Worm (Caenorhabditis elegans): Measurements from ENCODE around the gene F26D2.3.

The F26D2.3 gene

ce11 chrV:16395739-16396138, 12.0 kb upstream of the F26D2.3 start, which contains the start of gene F13A7.12:
F13A7.12 (plus strand) TSS chrV:16396039.
- no peak for TF ChIP-seq dao-5 (tag; optimal IDR thresholded peaks at IDR 0.05)
- no peak for TF ChIP-seq him-1 (tag; optimal IDR thresholded peaks at IDR 0.05)
- TF ChIP-seq W03F9.2 (tag; optimal IDR thresholded peaks at IDR 0.05): no peak

DNA sequence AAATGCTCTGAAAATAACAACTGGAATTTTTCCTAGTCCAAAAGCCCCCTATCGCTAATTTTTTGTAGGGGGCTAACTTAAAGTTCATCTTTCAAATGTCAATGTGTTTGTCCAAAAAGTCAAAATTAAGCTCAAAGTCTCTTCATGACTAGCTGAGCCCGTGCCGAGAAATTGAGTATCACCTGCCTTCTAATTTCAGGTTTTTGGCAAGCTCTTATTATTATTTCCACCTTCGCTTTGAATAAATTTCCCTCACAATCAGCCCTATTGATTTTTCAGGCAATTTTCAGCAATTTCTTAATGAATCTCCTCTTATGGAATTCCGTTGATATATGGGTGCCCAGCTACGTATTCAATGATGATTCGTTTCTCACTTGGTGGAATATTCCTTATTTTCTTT, 8.4 kb upstream of the F26D2.3 start, which contains the start of gene sre-36:
TSS of gene sre-36 (plus strand) at position 301 of the 400 bp plus-strand sequence.
- TF ChIP-seq dao-5 (tag; optimal IDR thresholded peaks at IDR 0.05): no peak

ce11 chrV:16401519-16401918, 6.2 kb upstream of the F26D2.3 start, which contains the start of gene F13A7.14:
F13A7.14 (plus strand) TSS chrV:16401891.
- TF ChIP-seq him-1 (tag; optimal IDR thresholded peaks at IDR 0.05) (no peak), W03F9.2 (tag; optimal IDR thresholded peaks at IDR 0.05) (peak; percentile 72)

DNA sequence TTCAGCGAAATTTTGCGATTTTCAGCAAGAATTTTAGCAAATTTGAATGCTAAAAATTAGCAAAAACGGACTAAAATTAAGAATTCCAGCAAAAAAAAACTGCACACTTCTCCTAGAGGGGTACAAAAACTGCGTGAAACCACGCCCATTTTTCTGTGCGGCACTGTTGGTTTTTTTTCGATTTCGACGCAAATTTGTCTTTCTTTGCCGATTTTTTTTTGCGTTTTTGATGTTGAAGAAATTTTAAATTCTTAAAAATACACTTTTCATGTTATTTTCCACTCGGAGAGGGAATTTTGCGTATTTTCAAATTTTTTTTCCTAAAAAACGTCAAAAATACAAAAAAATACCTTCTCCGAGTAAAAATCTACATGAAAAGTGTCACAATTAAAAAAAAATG, 3.8 kb upstream of the F26D2.3 start, which contains the start of gene syp-1:
TSS of gene syp-1 (plus strand) at position 301 of the 400 bp plus-strand sequence.
- TF ChIP-seq W03F9.2 (tag; optimal IDR thresholded peaks at IDR 0.05) (no peak), him-1 (tag; optimal IDR thresholded peaks at IDR 0.05) (no peak), dao-5 (tag; optimal IDR thresholded peaks at IDR 0.05) (no peak)

- no peak for TF ChIP-seq him-1 (tag; optimal IDR thresholded peaks at IDR 0.05)
- no peak for TF ChIP-seq W03F9.2 (tag; optimal IDR thresholded peaks at IDR 0.05)
- TF ChIP-seq dao-5 (tag; optimal IDR thresholded peaks at IDR 0.05): no peak
Measured at ce11 chrV:16405366-16405765, 2.4 kb upstream of the F26D2.3 start.

- no peak for TF ChIP-seq W03F9.2 (tag; optimal IDR thresholded peaks at IDR 0.05)
- TF ChIP-seq him-1 (tag; optimal IDR thresholded peaks at IDR 0.05): no peak
- no peak for TF ChIP-seq dao-5 (tag; optimal IDR thresholded peaks at IDR 0.05)
Measured at ce11 chrV:16406357-16406756, 1.4 kb upstream of the F26D2.3 start.

ce11 chrV:16410521-16410920, 2.8 kb downstream of the F26D2.3 start, which contains the start of gene srh-145:
srh-145 (plus strand) TSS chrV:16410713.
- TF ChIP-seq W03F9.2 (tag; optimal IDR thresholded peaks at IDR 0.05): no peak

ce11 chrV:16417014-16417413, 9.3 kb downstream of the F26D2.3 start, which contains the start of gene str-55:
str-55 (minus strand) TSS chrV:16417114.
- TF ChIP-seq dao-5 (tag; optimal IDR thresholded peaks at IDR 0.05): no peak
- no peak for TF ChIP-seq him-1 (tag; optimal IDR thresholded peaks at IDR 0.05)
- TF ChIP-seq W03F9.2 (tag; optimal IDR thresholded peaks at IDR 0.05): no peak

DNA sequence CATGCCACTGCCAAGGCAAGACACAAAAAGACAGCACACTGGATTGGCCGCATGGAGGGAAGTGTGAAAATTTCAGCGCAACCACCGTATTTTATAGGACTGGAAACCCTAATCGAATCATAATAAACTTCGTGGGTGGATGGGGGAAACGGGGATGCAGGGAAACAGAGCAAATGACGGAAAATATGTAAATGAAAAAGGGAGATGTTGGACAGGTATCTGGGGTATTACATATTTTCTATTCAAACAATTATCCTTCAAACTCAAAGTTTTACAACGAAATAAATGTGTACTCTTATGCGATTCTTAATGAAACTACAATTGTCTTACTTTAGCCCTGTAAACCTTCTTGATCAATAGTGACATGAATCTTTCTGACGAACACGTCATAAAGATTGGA, 12.0 kb downstream of the F26D2.3 start, which contains the start of gene F26D2.16:
TSS of gene F26D2.16 (minus strand) at position 101 of the 400 bp plus-strand sequence.
- TF ChIP-seq W03F9.2 (tag; optimal IDR thresholded peaks at IDR 0.05) (no peak), dao-5 (tag; optimal IDR thresholded peaks at IDR 0.05) (no peak), him-1 (tag; optimal IDR thresholded peaks at IDR 0.05) (no peak)

DNA sequence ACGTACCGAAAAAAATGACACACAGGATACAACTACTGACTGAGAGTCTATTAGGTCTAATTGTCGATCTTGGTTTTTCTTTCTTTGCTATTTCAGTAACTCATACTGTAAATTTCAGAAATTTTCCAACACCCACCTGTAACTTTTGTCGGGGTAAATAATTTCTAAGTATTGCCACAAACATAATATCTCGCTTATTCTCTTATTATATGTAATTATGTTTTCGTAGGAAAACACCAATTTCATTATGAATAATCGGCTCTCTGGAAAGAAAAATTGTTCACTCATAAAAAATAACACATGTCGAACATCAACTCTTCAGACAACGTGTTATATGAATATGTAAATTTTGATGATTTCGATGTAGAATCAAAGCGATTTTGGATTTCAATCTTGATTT, 12.9 kb downstream of the F26D2.3 start, which contains the start of gene srw-48:
TSS of gene srw-48 (plus strand) at position 301 of the 400 bp plus-strand sequence.
- TF ChIP-seq W03F9.2 (tag; optimal IDR thresholded peaks at IDR 0.05): no peak
- no peak for TF ChIP-seq dao-5 (tag; optimal IDR thresholded peaks at IDR 0.05)
- TF ChIP-seq him-1 (tag; optimal IDR thresholded peaks at IDR 0.05): no peak

DNA sequence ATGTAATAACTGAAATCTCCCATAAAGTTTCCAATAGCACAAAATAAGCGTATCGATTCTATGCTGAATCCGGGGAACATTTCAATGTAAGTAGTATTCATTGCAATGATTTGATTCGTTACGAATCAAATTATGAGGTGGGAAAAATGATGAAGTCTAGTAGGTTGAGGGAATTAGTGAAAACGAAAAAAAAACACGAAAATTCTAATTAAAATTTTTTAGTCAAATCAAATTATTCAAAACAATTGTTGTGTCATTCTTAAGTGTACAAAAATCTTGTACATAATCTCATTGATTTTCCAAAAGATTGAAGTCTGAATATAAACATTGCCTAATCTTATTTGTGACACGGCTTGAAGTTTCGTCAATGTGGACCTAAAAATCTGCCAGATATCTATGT, 16.7 kb downstream of the F26D2.3 start, which contains the start of gene srw-29:
TSS of gene srw-29 (minus strand) at position 101 of the 400 bp plus-strand sequence.
- TF ChIP-seq W03F9.2 (tag; optimal IDR thresholded peaks at IDR 0.05) (no peak), him-1 (tag; optimal IDR thresholded peaks at IDR 0.05) (no peak), dao-5 (tag; optimal IDR thresholded peaks at IDR 0.05) (no peak)

ce11 chrV:16429503-16429902, 21.7 kb downstream of the F26D2.3 start, which contains the start of gene F26D2.10:
F26D2.10 (minus strand) TSS chrV:16429603.
- TF ChIP-seq him-1 (tag; optimal IDR thresholded peaks at IDR 0.05) (no peak), dao-5 (tag; optimal IDR thresholded peaks at IDR 0.05) (no peak), W03F9.2 (tag; optimal IDR thresholded peaks at IDR 0.05) (no peak)

DNA sequence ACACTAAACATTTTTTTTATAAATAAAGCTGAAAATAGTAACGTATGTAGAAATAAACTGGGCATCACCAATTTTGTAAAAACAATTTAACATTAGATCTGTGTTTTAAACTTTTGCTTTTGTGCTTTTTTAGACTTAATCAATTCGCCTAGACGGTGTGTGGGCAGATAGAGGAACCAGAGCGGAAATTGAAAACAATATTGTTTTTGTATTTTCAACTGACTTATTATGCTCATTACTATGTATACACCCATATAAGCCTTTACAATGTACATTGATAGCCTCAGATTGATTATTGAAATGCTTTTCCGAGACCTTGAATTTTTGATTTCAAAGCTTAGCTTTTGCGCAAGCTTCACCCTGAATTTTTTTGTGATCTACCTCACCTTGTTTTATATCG, 22.2 kb downstream of the F26D2.3 start, which contains the start of gene str-73:
TSS of gene str-73 (plus strand) at position 301 of the 400 bp plus-strand sequence.
- TF ChIP-seq dao-5 (tag; optimal IDR thresholded peaks at IDR 0.05) (no peak), him-1 (tag; optimal IDR thresholded peaks at IDR 0.05) (no peak), W03F9.2 (tag; optimal IDR thresholded peaks at IDR 0.05) (no peak)

ce11 chrV:16433471-16433870, 25.7 kb downstream of the F26D2.3 start, which contains the start of gene clec-234:
clec-234 (minus strand) TSS chrV:16433571.
- TF ChIP-seq him-1 (tag; optimal IDR thresholded peaks at IDR 0.05) (no peak), dao-5 (tag; optimal IDR thresholded peaks at IDR 0.05) (no peak), W03F9.2 (tag; optimal IDR thresholded peaks at IDR 0.05) (no peak)

DNA sequence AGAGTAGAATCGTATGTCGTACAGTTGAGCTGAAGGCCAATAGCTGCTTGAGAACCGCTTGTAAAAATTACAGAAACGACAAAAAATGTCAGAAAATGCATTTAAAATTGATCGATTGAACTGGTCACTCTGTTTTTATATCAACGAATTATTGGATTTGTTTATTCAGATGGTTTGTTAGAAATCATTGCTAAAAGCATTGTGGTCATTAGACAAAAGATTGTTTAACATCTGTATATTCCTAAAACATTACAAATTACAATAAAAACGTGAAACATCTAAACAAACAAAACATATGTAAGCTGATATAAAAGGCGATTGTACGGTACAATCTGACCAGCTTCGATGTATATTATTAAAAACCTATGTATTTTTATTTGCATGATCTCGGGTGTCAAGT, 27.7 kb downstream of the F26D2.3 start, which contains the start of the genes F26D2.13 and F26D2.14:
TSS of gene F26D2.13 (minus strand) at position 101 of the 400 bp plus-strand sequence.
TSS of gene F26D2.14 (plus strand) at position 346 of the 400 bp plus-strand sequence.
- no peak for TF ChIP-seq him-1 (tag; optimal IDR thresholded peaks at IDR 0.05)
- no peak for TF ChIP-seq dao-5 (tag; optimal IDR thresholded peaks at IDR 0.05)
- TF ChIP-seq W03F9.2 (tag; optimal IDR thresholded peaks at IDR 0.05): no peak
